Worm (Caenorhabditis elegans): ENCODE results near the gene Y50E8A.22.

DNA sequence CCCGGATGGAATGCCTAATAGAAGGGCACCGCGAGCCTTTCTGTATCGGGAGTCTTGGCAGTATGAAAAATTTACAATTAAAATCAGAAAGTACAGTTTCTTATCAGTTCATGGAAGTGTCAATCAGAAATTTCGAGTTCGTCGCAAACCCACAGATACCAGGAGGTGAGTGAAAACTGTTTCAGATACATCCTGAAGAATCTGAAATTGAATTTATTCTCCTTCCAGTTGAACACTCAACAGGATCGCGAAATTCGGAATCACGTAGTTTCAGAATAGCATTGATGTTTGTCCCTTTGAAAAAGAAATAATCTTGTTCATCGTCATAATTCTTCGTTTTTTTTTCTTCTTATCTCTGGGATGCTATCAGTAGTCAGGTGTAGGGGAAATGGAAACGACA is 32.8 kb downstream of the Y50E8A.22 start, which contains the start of gene fbxa-147:
- TF ChIP-seq W03F9.2 (tag; optimal IDR thresholded peaks at IDR 0.05), result no peak
- TF ChIP-seq him-1 (tag; optimal IDR thresholded peaks at IDR 0.05), result no peak
- no peak for TF ChIP-seq dao-5 (tag; optimal IDR thresholded peaks at IDR 0.05)

All from whole organism, L4/young adult.